Worm (Caenorhabditis elegans): ENCODE data around the gene dpy-27.

Gene dpy-27

ce11 chrIII:3801379-3801894, 18.0 kb downstream of the dpy-27 start (continued):
- peak; percentile 91 for TF ChIP-seq unc-62 (GFP tag; optimal IDR thresholded peaks at IDR 0.05)
- peak; percentile 98 for TF ChIP-seq crh-2 (tag; optimal IDR thresholded peaks at IDR 0.05)
- peak; percentile 31 for TF ChIP-seq dmd-4 (tag; optimal IDR thresholded peaks at IDR 0.05)
- TF ChIP-seq mdl-1 (tag; optimal IDR thresholded peaks at IDR 0.05): peak; percentile 100
- peak; percentile 76 for TF ChIP-seq nhr-10 (tag; optimal IDR thresholded peaks at IDR 0.05)
- TF ChIP-seq zag-1 (tag; optimal IDR thresholded peaks at IDR 0.05): peak; percentile 96
- peak; percentile 73 for TF ChIP-seq skn-1 (tag; optimal IDR thresholded peaks at IDR 0.05)

DNA sequence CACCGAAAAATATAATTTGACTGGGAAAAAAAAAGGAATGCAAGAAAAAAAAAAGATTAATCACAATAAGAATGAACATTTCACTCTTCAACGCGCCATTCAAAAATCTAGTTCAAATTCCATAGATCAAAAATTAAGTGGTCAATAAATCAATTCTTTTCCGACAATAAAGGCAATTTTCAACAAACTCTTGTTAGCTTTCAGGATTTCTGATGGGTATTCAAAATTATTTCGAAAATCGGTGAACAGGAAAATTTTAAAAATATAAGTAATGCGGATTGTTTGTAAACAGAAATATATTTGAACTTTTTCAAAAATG, 18.6 kb downstream of the dpy-27 start:
- TF ChIP-seq nhr-10 (tag; optimal IDR thresholded peaks at IDR 0.05) (no peak), ama-1 (optimal IDR thresholded peaks at IDR 0.05) (no peak), sma-9 (GFP tag; optimal IDR thresholded peaks at IDR 0.05) (no peak), sma-9 (tag; optimal IDR thresholded peaks at IDR 0.05) (no peak), nhr-6 (tag; optimal IDR thresholded peaks at IDR 0.05) (no peak), crh-2 (tag; optimal IDR thresholded peaks at IDR 0.05) (no peak), dmd-4 (tag; optimal IDR thresholded peaks at IDR 0.05) (no peak), unc-39 (tag; optimal IDR thresholded peaks at IDR 0.05) (no peak), ceh-82 (tag; optimal IDR thresholded peaks at IDR 0.05) (no peak), mbf-1 (tag; optimal IDR thresholded peaks at IDR 0.05) (no peak), nhr-23 (tag; optimal IDR thresholded peaks at IDR 0.05) (no peak), fos-1 (tag; optimal IDR thresholded peaks at IDR 0.05) (no peak), Y55F3AM.14 (GFP tag; optimal IDR thresholded peaks at IDR 0.05) (no peak), skn-1 (tag; optimal IDR thresholded peaks at IDR 0.05) (no peak), sem-4 (tag; optimal IDR thresholded peaks at IDR 0.05) (no peak), elt-3 (tag; optimal IDR thresholded peaks at IDR 0.05) (no peak), alr-1 (tag; optimal IDR thresholded peaks at IDR 0.05) (no peak), lsy-2 (tag; optimal IDR thresholded peaks at IDR 0.05) (no peak), R02D3.7 (tag; optimal IDR thresholded peaks at IDR 0.05) (no peak), blmp-1 (tag; optimal IDR thresholded peaks at IDR 0.05; ENCODE audit: insufficient read depth) (no peak)

ce11 chrIII:3800240-3800933, 19.1 kb downstream of the dpy-27 start, which contains the start of gene mtm-3:
TSS of gene mtm-3 (minus strand) at chrIII:3800467.
- no peak for TF ChIP-seq mdl-1 (tag; optimal IDR thresholded peaks at IDR 0.05)
- TF ChIP-seq lsy-2 (tag; optimal IDR thresholded peaks at IDR 0.05): no peak
- TF ChIP-seq ZK546.5 (tag; optimal IDR thresholded peaks at IDR 0.05): no peak
- no peak for TF ChIP-seq Y55F3AM.14 (GFP tag; optimal IDR thresholded peaks at IDR 0.05)
- no peak for TF ChIP-seq ztf-11 (tag; optimal IDR thresholded peaks at IDR 0.05)
- TF ChIP-seq nhr-237 (tag; optimal IDR thresholded peaks at IDR 0.05): no peak
- TF ChIP-seq gmeb-1 (tag; optimal IDR thresholded peaks at IDR 0.05): no peak
- no peak for TF ChIP-seq dmd-4 (tag; optimal IDR thresholded peaks at IDR 0.05)
- no peak for TF ChIP-seq nhr-77 (tag; optimal IDR thresholded peaks at IDR 0.05)
- TF ChIP-seq blmp-1 (tag; optimal IDR thresholded peaks at IDR 0.05; ENCODE audit: insufficient read depth): peak; percentile 53
- TF ChIP-seq fos-1 (tag; optimal IDR thresholded peaks at IDR 0.05): peak; percentile 48
- TF ChIP-seq skn-1 (tag; optimal IDR thresholded peaks at IDR 0.05): no peak
- TF ChIP-seq nhr-21 (tag; optimal IDR thresholded peaks at IDR 0.05): no peak

DNA sequence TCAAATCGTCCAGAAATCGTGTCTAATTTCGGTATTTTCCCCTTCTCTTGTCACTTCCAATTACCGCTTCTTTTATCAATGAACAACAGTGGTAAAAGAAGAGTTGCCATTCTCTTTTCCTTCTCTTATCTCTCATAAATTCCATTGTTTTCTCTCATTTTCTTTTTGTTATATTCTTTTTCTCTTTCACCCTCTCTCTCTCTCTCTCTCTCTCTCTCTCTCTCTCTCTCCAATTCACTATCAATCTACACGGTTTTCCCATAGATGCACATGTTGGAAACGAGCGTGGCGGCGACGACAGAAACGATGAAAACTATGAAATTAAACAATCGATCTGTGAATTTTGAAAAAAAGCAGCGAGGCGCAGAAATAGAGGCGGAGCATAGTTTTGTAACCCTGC, 20.3 kb downstream of the dpy-27 start:
- no peak for TF ChIP-seq nhr-10 (tag; optimal IDR thresholded peaks at IDR 0.05)
- no peak for TF ChIP-seq sem-4 (tag; optimal IDR thresholded peaks at IDR 0.05)
- TF ChIP-seq fos-1 (tag; optimal IDR thresholded peaks at IDR 0.05): peak; percentile 18
- no peak for TF ChIP-seq ztf-11 (tag; optimal IDR thresholded peaks at IDR 0.05)
- peak; percentile 39 for TF ChIP-seq sma-3 (GFP tag; optimal IDR thresholded peaks at IDR 0.05)
- TF ChIP-seq mdl-1 (tag; optimal IDR thresholded peaks at IDR 0.05): no peak
- peak; percentile 31 for TF ChIP-seq nhr-25 (tag; optimal IDR thresholded peaks at IDR 0.05)
- peak; percentile 53 for TF ChIP-seq sma-9 (GFP tag; optimal IDR thresholded peaks at IDR 0.05)
- TF ChIP-seq sma-9 (tag; optimal IDR thresholded peaks at IDR 0.05): no peak
- no peak for TF ChIP-seq ceh-82 (tag; optimal IDR thresholded peaks at IDR 0.05)
- peak; percentile 36 for TF ChIP-seq nhr-129 (tag; optimal IDR thresholded peaks at IDR 0.05)
- TF ChIP-seq C34F6.9 (tag; optimal IDR thresholded peaks at IDR 0.05): peak; percentile 12
- TF ChIP-seq skn-1 (tag; optimal IDR thresholded peaks at IDR 0.05): no peak
- TF ChIP-seq blmp-1 (tag; optimal IDR thresholded peaks at IDR 0.05; ENCODE audit: insufficient read depth): peak; percentile 39
- TF ChIP-seq lin-13 (GFP tag; optimal IDR thresholded peaks at IDR 0.05): no peak
- peak; percentile 66 for TF ChIP-seq crh-2 (tag; optimal IDR thresholded peaks at IDR 0.05)
- TF ChIP-seq gmeb-1 (tag; optimal IDR thresholded peaks at IDR 0.05): peak; percentile 32
- TF ChIP-seq nhr-11 (tag; optimal IDR thresholded peaks at IDR 0.05): no peak
- peak in 1 of 2 experiments; percentile 39 for TF ChIP-seq lsy-2 (tag; optimal IDR thresholded peaks at IDR 0.05)
- no peak for TF ChIP-seq aly-2 (tag; optimal IDR thresholded peaks at IDR 0.05)
- no peak for TF ChIP-seq ama-1 (optimal IDR thresholded peaks at IDR 0.05)
- no peak for TF ChIP-seq snpc-4 (tag; optimal IDR thresholded peaks at IDR 0.05)
- TF ChIP-seq F13H6.1 (tag; optimal IDR thresholded peaks at IDR 0.05): peak; percentile 17
- TF ChIP-seq egl-27 (tag; optimal IDR thresholded peaks at IDR 0.05): peak; percentile 39
- TF ChIP-seq ztf-1 (GFP tag; conservative IDR thresholded peaks at IDR 0.05): no peak
